Worm (Caenorhabditis elegans) whole organism, L4 larva: ENCODE measurements around the gene srx-10.

Source experiments
- fos-1 ChIP-seq: fragments of 150-350 bp; optimal IDR thresholded peaks from 2 replicates; lab custom pipeline; 2014; ENCODE audit warnings: missing biosample characterization, missing genetic modification characterization
- gei-8 ChIP-seq: fragments of 200-800 bp; sonication (Bioruptor generic); optimal IDR thresholded peaks from 2 replicates; lab custom pipeline; 2018; ENCODE audit warnings: mild to moderate bottlenecking, missing genetic modification characterization, missing compliant biosample characterization
- nhr-11 ChIP-seq: fragments of 150-350 bp; optimal IDR thresholded peaks from 2 replicates; lab custom pipeline; 2014; ENCODE audit warnings: missing biosample characterization, missing genetic modification characterization
- nhr-25 ChIP-seq: sonication (generic microtip); optimal IDR thresholded peaks from 2 replicates; lab custom pipeline; 2017; ENCODE audit warnings: missing genetic modification characterization, mild to moderate bottlenecking, missing compliant biosample characterization, antibody characterized with exemption, moderate library complexity, borderline replicate concordance; ENCODE audit not compliant: insufficient read depth
- pha-4 ChIP-seq, 2 experiments: fragments of 150-350 bp in 1 of 2; fragments of 200-800 bp in 1 of 2; sonication (Bioruptor generic) in 1 of 2; IDR thresholded peaks in 1 of 2; optimal IDR thresholded peaks in 1 of 2; 2 replicates each; pipeline versions ENCODE4 v1.3.6 to Lab custom; 2014 to 2022; ENCODE audit warnings: missing genetic modification characterization in 2 of 2, missing genetic modification reagents in 2 of 2, missing biosample characterization in 1 of 2, missing compliant biosample characterization in 1 of 2

DNA sequence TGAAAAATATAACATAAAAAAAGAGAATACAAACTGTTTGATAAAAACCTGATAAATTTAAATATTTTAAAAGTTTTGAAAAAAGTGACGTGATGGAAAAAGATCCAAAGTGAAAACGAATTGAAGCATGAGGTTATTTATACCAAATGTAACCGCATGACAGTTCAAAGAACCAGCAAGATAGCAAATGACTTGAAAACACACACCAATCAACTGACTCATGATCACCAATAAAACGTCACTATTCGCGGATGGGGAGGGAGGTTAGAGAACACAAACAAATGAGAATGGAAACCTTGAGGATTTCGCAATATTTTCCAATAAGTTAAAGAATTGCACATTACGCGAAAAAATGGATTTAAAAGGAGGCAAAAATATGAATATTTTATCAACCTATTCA, 36.9 kb downstream of the srx-10 start, which contains the start of gene C06B3.7:
- TF ChIP-seq gei-8 (GFP tag; lab: Kevin White, UChicago) (no peak), fos-1 (tag; lab: Kevin White, UChicago) (peak; percentile 73), nhr-11 (tag; lab: Kevin White, UChicago) (peak; percentile 98), nhr-25 (tag; lab: Kevin White, UChicago) (peak; percentile 52), pha-4 (GFP tag; IDR thresholded peaks at IDR 0.05; lab: Robert Waterston, UW) (peak; percentile 30; the same call in 1 of the 2 replicates), pha-4 (tag; optimal IDR thresholded peaks at IDR 0.05; lab: Kevin White, UChicago) (peak; percentile 41)
